Fruit fly (Drosophila melanogaster): Measurements from ENCODE around the gene S-Lap1.

Gene S-Lap1

DNA sequence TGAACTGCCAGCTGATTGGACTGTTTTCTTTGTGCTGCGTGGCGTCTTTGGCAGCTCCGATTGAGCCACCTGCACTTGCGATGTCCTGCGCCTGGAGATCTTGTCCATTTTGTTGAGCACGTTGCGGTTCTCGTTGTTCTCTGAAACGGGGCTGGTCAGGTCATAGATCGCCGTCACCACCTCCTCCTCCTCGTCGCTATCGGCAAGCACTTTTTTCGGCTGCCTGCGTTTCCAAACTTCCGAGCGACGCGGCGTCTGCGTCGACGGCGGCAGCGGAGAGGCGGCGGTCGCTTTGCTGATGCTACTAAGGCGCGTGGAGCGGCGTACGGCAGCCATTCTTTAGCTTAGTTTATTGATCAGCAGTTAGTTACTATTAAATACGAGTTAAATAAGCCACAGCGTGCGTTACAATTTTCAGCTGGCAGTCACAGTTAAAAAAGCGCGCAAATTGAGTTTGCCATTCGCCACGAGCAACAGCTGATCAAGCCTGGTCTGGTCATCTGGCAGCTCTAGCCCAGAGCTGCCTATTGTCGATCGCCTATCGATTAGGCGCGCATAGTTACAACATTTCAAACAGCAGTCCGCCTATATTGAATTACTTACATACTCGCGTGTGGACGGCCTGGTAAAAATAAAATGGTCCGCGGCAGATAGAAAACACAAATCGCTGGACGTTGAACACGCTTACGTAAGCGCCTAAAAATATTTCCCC lies 16.7 kb downstream of the S-Lap1 start, which contains the start of gene Cdc6:
TSS of gene Cdc6 (minus strand) at position 456 of the 712 bp plus-strand sequence.
- TF ChIP-seq CG8290 (GFP tag; optimal IDR thresholded peaks at IDR 0.05) = no peak
- TF ChIP-seq CG8290 (tag; optimal IDR thresholded peaks at IDR 0.05) = peak in 1 of 2 experiments; percentile 15
- TF ChIP-seq slp2 (GFP tag; optimal IDR thresholded peaks at IDR 0.05) = no peak
- peak; percentile 62 for TF ChIP-seq CG3995 (GFP tag; optimal IDR thresholded peaks at IDR 0.05)
- no peak for TF ChIP-seq CG34376 (GFP tag; optimal IDR thresholded peaks at IDR 0.05)
- no peak for TF ChIP-seq gce (GFP tag; IDR thresholded peaks at IDR 0.05)
- no peak for TF ChIP-seq CG13775 (GFP tag; optimal IDR thresholded peaks at IDR 0.05)
- TF ChIP-seq h (optimal IDR thresholded peaks at IDR 0.05) = no peak
- peak; percentile 20 for TF ChIP-seq Ets97D (GFP tag; optimal IDR thresholded peaks at IDR 0.05)
- no peak for TF ChIP-seq Opbp (GFP tag; IDR thresholded peaks at IDR 0.05; ENCODE audit: partially characterized antibody)
- no peak for TF ChIP-seq CG15011 (GFP tag; optimal IDR thresholded peaks at IDR 0.05)
- TF ChIP-seq CG1832 (GFP tag; optimal IDR thresholded peaks at IDR 0.05) = no peak
- TF ChIP-seq tgo (GFP tag; IDR thresholded peaks at IDR 0.05) = no peak
- no peak for TF ChIP-seq Oaz (GFP tag; IDR thresholded peaks at IDR 0.05)
- TF ChIP-seq slou (GFP tag; optimal IDR thresholded peaks at IDR 0.05) = no peak
- TF ChIP-seq CG1792 (GFP tag; optimal IDR thresholded peaks at IDR 0.05) = no peak
- TF ChIP-seq CG11723 (GFP tag; optimal IDR thresholded peaks at IDR 0.05) = no peak
- no peak for TF ChIP-seq CG6254 (GFP tag; optimal IDR thresholded peaks at IDR 0.05)
- no peak for TF ChIP-seq pita (GFP tag; optimal IDR thresholded peaks at IDR 0.05)
- peak; percentile 46 for TF ChIP-seq BEAF-32 (GFP tag; optimal IDR thresholded peaks at IDR 0.05)
- no peak for TF ChIP-seq mam (GFP tag; optimal IDR thresholded peaks at IDR 0.05)
- peak; percentile 69 for TF ChIP-seq Sin3A (optimal IDR thresholded peaks at IDR 0.05)
- TF ChIP-seq CG9797 (GFP tag; optimal IDR thresholded peaks at IDR 0.05) = peak; percentile 29
- no peak for TF ChIP-seq otp (GFP tag; IDR thresholded peaks at IDR 0.05)
- TF ChIP-seq dmrt11E (tag; optimal IDR thresholded peaks at IDR 0.05) = no peak
- TF ChIP-seq Ssrp (tag; optimal IDR thresholded peaks at IDR 0.05) = no peak
- no peak for TF ChIP-seq Doc2 (GFP tag; IDR thresholded peaks at IDR 0.05)
- no peak for TF ChIP-seq chn (GFP tag; optimal IDR thresholded peaks at IDR 0.05)
- no peak for TF ChIP-seq ham (GFP tag; IDR thresholded peaks at IDR 0.05)
- TF ChIP-seq CG34224 (GFP tag; IDR thresholded peaks at IDR 0.05; ENCODE audit: partially characterized antibody) = no peak
- no peak for TF ChIP-seq CG16815 (GFP tag; optimal IDR thresholded peaks at IDR 0.05)
- no peak for TF ChIP-seq B-H1 (GFP tag; IDR thresholded peaks at IDR 0.05)
- peak; percentile 92 for TF ChIP-seq Adf1 (GFP tag; IDR thresholded peaks at IDR 0.05)
- no peak for TF ChIP-seq Mrtf (GFP tag; IDR thresholded peaks at IDR 0.05)
- TF ChIP-seq CG3847 (GFP tag; IDR thresholded peaks at IDR 0.05) = peak; percentile 19; the same call in 1 of the 2 replicates
- TF ChIP-seq CG9932 (GFP tag; IDR thresholded peaks at IDR 0.05) = peak; percentile 13; the same call in 1 of the 2 replicates
- no peak for TF ChIP-seq Usf (GFP tag; optimal IDR thresholded peaks at IDR 0.05)
- TF ChIP-seq lola (GFP tag; optimal IDR thresholded peaks at IDR 0.05) = no peak
- TF ChIP-seq stwl (tag; optimal IDR thresholded peaks at IDR 0.05) = peak; percentile 58
- no peak for TF ChIP-seq CG9876 (GFP tag; optimal IDR thresholded peaks at IDR 0.05)
- peak; percentile 49 for TF ChIP-seq tx (GFP tag; optimal IDR thresholded peaks at IDR 0.05)
- TF ChIP-seq MESR4 (GFP tag; optimal IDR thresholded peaks at IDR 0.05) = peak; percentile 49
- no peak for TF ChIP-seq CG10959 (GFP tag; IDR thresholded peaks at IDR 0.05)
- no peak for TF ChIP-seq nerfin-1 (tag; optimal IDR thresholded peaks at IDR 0.05)
- peak; percentile 25 for TF ChIP-seq CG15514 (GFP tag; optimal IDR thresholded peaks at IDR 0.05)
- TF ChIP-seq Aef1 (GFP tag; IDR thresholded peaks at IDR 0.05) = no peak
- TF ChIP-seq Doc3 (GFP tag; IDR thresholded peaks at IDR 0.05; ENCODE audit: partially characterized antibody) = no peak
- TF ChIP-seq so (GFP tag; IDR thresholded peaks at IDR 0.05) = peak; percentile 60; the same call in 1 of the 3 replicates
- no peak for TF ChIP-seq CG10209 (GFP tag; optimal IDR thresholded peaks at IDR 0.05)
- TF ChIP-seq Myb (GFP tag; optimal IDR thresholded peaks at IDR 0.05) = peak; percentile 53
- no peak for TF ChIP-seq org-1 (GFP tag; optimal IDR thresholded peaks at IDR 0.05)

All from whole organism, embryonic.